Fruit fly (Drosophila melanogaster) whole organism, embryonic: ENCODE data around the gene nerfin-2.

Experiments
- Bdp1 ChIP-seq: fragments of 200-800 bp; sonication (Bioruptor generic); optimal IDR thresholded peaks from 3 replicates; lab custom pipeline; 2016; ENCODE audit warnings: missing biosample characterization, missing genetic modification characterization
- CG10462 ChIP-seq: fragments of 200-800 bp; sonication (Bioruptor generic); optimal IDR thresholded peaks from 2 replicates; lab custom pipeline; 2016; ENCODE audit warnings: missing biosample characterization, missing genetic modification characterization
- CG10654 ChIP-seq: fragments of 200-800 bp; sonication (Bioruptor generic); optimal IDR thresholded peaks from 2 replicates; lab custom pipeline; 2016; ENCODE audit warnings: missing biosample characterization, missing genetic modification characterization
- CG11093 ChIP-seq: fragments of 200-800 bp; sonication (Bioruptor generic); IDR thresholded peaks from 3 replicates; pipeline ENCODE4 v1.3.6; 2022; ENCODE audit warnings: missing biosample characterization, missing genetic modification characterization
- CG12071 ChIP-seq: fragments of 200-800 bp; sonication (Bioruptor generic); optimal IDR thresholded peaks from 3 replicates; lab custom pipeline; 2018; ENCODE audit warnings: missing biosample characterization, mild to moderate bottlenecking, missing genetic modification characterization
- CG12659 ChIP-seq: fragments of 200-800 bp; sonication (Bioruptor generic); optimal IDR thresholded peaks from 3 replicates; lab custom pipeline; 2017; ENCODE audit warnings: mild to moderate bottlenecking, missing biosample characterization, missing genetic modification reagents, missing genetic modification characterization
- CG17361 ChIP-seq: fragments of 200-800 bp; sonication (Bioruptor generic); IDR thresholded peaks from 3 replicates; pipeline ENCODE4 v1.3.6; 2022; ENCODE audit warnings: missing biosample characterization, missing genetic modification characterization
- CG2120 ChIP-seq: fragments of 200-800 bp; sonication (Bioruptor generic); optimal IDR thresholded peaks from 3 replicates; lab custom pipeline; 2016; ENCODE audit warnings: missing biosample characterization, missing genetic modification characterization
- CG2199 ChIP-seq: fragments of 200-800 bp; sonication (Bioruptor generic); IDR thresholded peaks from 3 replicates; pipeline ENCODE4 v1.3.6; 2022; ENCODE audit warnings: missing biosample characterization, missing genetic modification characterization
- CG2678 ChIP-seq: fragments of 200-800 bp; sonication (Bioruptor generic); optimal IDR thresholded peaks from 3 replicates; lab custom pipeline; 2019; ENCODE audit warnings: missing biosample characterization, mild to moderate bottlenecking, missing genetic modification characterization, moderate library complexity
- CG2889 ChIP-seq: fragments of 200-800 bp; sonication (Bioruptor generic); IDR thresholded peaks from 3 replicates; pipeline ENCODE4 v1.3.6; 2022; ENCODE audit warnings: missing biosample characterization, missing genetic modification characterization
- CG3065 ChIP-seq: fragments of 200-800 bp; sonication (Bioruptor generic); optimal IDR thresholded peaks from 2 replicates; lab custom pipeline; 2016; ENCODE audit warnings: missing biosample characterization, missing genetic modification characterization
- CG31224 ChIP-seq: fragments of 200-800 bp; sonication (Bioruptor generic); IDR thresholded peaks from 2 replicates; pipeline ENCODE4 v1.3.6; 2022; ENCODE audit warnings: missing biosample characterization, missing genetic modification characterization
- CG4617 ChIP-seq: fragments of 200-800 bp; sonication (Bioruptor generic); optimal IDR thresholded peaks from 3 replicates; lab custom pipeline; 2016; ENCODE audit warnings: missing biosample characterization, missing genetic modification characterization, borderline replicate concordance
- CG7372 ChIP-seq: fragments of 200-800 bp; sonication (Bioruptor generic); IDR thresholded peaks from 2 replicates; pipeline ENCODE4 v1.3.6; 2022; ENCODE audit warnings: missing biosample characterization, missing genetic modification characterization
- CG7556 ChIP-seq: fragments of 200-800 bp; sonication (Bioruptor generic); optimal IDR thresholded peaks from 2 replicates; lab custom pipeline; 2017; ENCODE audit warnings: missing biosample characterization, mild to moderate bottlenecking, missing genetic modification characterization
- CG7839 ChIP-seq: fragments of 200-800 bp; sonication (Bioruptor generic); optimal IDR thresholded peaks from 3 replicates; lab custom pipeline; 2018; ENCODE audit warnings: missing biosample characterization, mild to moderate bottlenecking, missing genetic modification characterization, moderate library complexity
- CG8290 ChIP-seq, 3 experiments: fragments of 200-800 bp; sonication (Bioruptor generic); optimal IDR thresholded peaks; 2 replicates each; lab custom pipeline; 2016 to 2019; ENCODE audit warnings: missing biosample characterization in 3 of 3, missing genetic modification characterization in 3 of 3, mild to moderate bottlenecking in 2 of 3, moderate library complexity in 1 of 3
- CG8359 ChIP-seq: fragments of 200-800 bp; sonication (Bioruptor generic); optimal IDR thresholded peaks from 2 replicates; lab custom pipeline; 2017; ENCODE audit warnings: missing biosample characterization, mild to moderate bottlenecking, missing genetic modification characterization, borderline replicate concordance
- CG8478 ChIP-seq: fragments of >200 bp; optimal IDR thresholded peaks from 2 replicates; lab custom pipeline; 2018
- CG9876 ChIP-seq: fragments of 200-800 bp; sonication (Bioruptor generic); optimal IDR thresholded peaks from 2 replicates; lab custom pipeline; 2016; ENCODE audit warnings: missing biosample characterization, missing genetic modification characterization
- Dbx ChIP-seq: fragments of 200-800 bp; sonication (Bioruptor generic); IDR thresholded peaks from 3 replicates; pipeline ENCODE4 v1.3.6; 2022; ENCODE audit warnings: missing biosample characterization, missing genetic modification characterization
- Dip3 ChIP-seq: fragments of 200-800 bp; sonication (Bioruptor generic); optimal IDR thresholded peaks from 3 replicates; lab custom pipeline; 2016; ENCODE audit warnings: missing biosample characterization, missing genetic modification characterization
- GATAe ChIP-seq: fragments of 200-800 bp; sonication (Bioruptor generic); conservative IDR thresholded peaks from 2 replicates; pipeline ENCODE4 v1.3.6; 2022; ENCODE audit warnings: missing biosample characterization, missing genetic modification characterization
- HLH54F ChIP-seq: fragments of 200-800 bp; sonication (Bioruptor generic); optimal IDR thresholded peaks from 3 replicates; lab custom pipeline; 2016; ENCODE audit warnings: missing biosample characterization, missing genetic modification characterization
- Hey ChIP-seq: fragments of 200-800 bp; sonication (Bioruptor generic); optimal IDR thresholded peaks from 3 replicates; lab custom pipeline; 2018; ENCODE audit warnings: missing biosample characterization, mild to moderate bottlenecking, missing genetic modification characterization
- HmgD ChIP-seq: fragments of 200-800 bp; sonication (Bioruptor generic); optimal IDR thresholded peaks from 3 replicates; lab custom pipeline; 2016; ENCODE audit warnings: missing biosample characterization, missing genetic modification characterization
- Hr3 ChIP-seq: fragments of 200-800 bp; sonication (Bioruptor generic); optimal IDR thresholded peaks from 3 replicates; lab custom pipeline; 2016; ENCODE audit warnings: missing biosample characterization, missing genetic modification characterization
- MBD-R2 ChIP-seq: fragments of 200-800 bp; sonication (Bioruptor generic); IDR thresholded peaks from 2 replicates; pipeline ENCODE4 v1.3.6; 2022; ENCODE audit warnings: missing biosample characterization, missing genetic modification characterization
- Mrtf ChIP-seq: fragments of 200-800 bp; sonication (Bioruptor generic); IDR thresholded peaks from 3 replicates; pipeline ENCODE4 v1.3.6; 2022; ENCODE audit warnings: missing biosample characterization, missing genetic modification characterization
- Nf-YC ChIP-seq: fragments of 200-800 bp; optimal IDR thresholded peaks from 3 replicates; lab custom pipeline; 2019; ENCODE audit warnings: missing biosample characterization, mild to moderate bottlenecking, missing genetic modification characterization, moderate library complexity
- Opbp ChIP-seq: fragments of 200-800 bp; sonication (Bioruptor generic); IDR thresholded peaks from 3 replicates; pipeline ENCODE4 v1.3.6; 2022; ENCODE audit warnings: missing biosample characterization, missing genetic modification characterization; ENCODE audit not compliant: partially characterized antibody
- Sox102F ChIP-seq: fragments of 200-800 bp; sonication (Bioruptor generic); optimal IDR thresholded peaks from 2 replicates; lab custom pipeline; 2018; ENCODE audit warnings: missing biosample characterization, mild to moderate bottlenecking, missing genetic modification characterization, moderate library complexity
- abd-A ChIP-seq: fragments of 200-800 bp; sonication (Bioruptor generic); optimal IDR thresholded peaks from 3 replicates; lab custom pipeline; 2019; ENCODE audit warnings: missing biosample characterization, mild to moderate bottlenecking, missing genetic modification characterization, moderate library complexity
- bsh ChIP-seq, 2 experiments: fragments of 200-800 bp; sonication (Bioruptor generic); optimal IDR thresholded peaks; 2 replicates each; lab custom pipeline; 2017 to 2018; ENCODE audit warnings: mild to moderate bottlenecking in 2 of 2, missing biosample characterization in 2 of 2, missing genetic modification characterization in 2 of 2, moderate library complexity in 1 of 2
- crol ChIP-seq: fragments of 200-800 bp; sonication (Bioruptor generic); IDR thresholded peaks from 2 replicates; pipeline ENCODE4 v1.3.6; 2022; ENCODE audit warnings: missing biosample characterization, missing genetic modification characterization
- da ChIP-seq: fragments of 200-800 bp; sonication (Bioruptor generic); optimal IDR thresholded peaks from 2 replicates; lab custom pipeline; 2016; ENCODE audit warnings: missing biosample characterization, missing genetic modification characterization
- dm ChIP-seq: fragments of 200-800 bp; sonication (Bioruptor generic); optimal IDR thresholded peaks from 3 replicates; lab custom pipeline; 2016; ENCODE audit warnings: missing biosample characterization, missing genetic modification characterization
- gem ChIP-seq: fragments of 200-800 bp; sonication (Bioruptor generic); optimal IDR thresholded peaks from 2 replicates; lab custom pipeline; 2019; ENCODE audit warnings: missing biosample characterization, mild to moderate bottlenecking, missing genetic modification characterization, moderate library complexity
- grn ChIP-seq: fragments of 200-800 bp; sonication (Bioruptor generic); optimal IDR thresholded peaks from 3 replicates; lab custom pipeline; 2017; ENCODE audit warnings: missing biosample characterization, missing genetic modification characterization
- maf-S ChIP-seq: fragments of 200-800 bp; sonication (Bioruptor generic); optimal IDR thresholded peaks from 2 replicates; lab custom pipeline; 2016; ENCODE audit warnings: missing biosample characterization, missing genetic modification characterization
- nmo ChIP-seq: fragments of 200-800 bp; sonication (Bioruptor generic); optimal IDR thresholded peaks from 2 replicates; lab custom pipeline; 2018; ENCODE audit warnings: missing biosample characterization, mild to moderate bottlenecking, missing genetic modification characterization, moderate library complexity
- peb ChIP-seq: fragments of 200-800 bp; sonication (Bioruptor generic); IDR thresholded peaks from 2 replicates; pipeline ENCODE4 v1.3.6; 2022; ENCODE audit warnings: missing biosample characterization, missing genetic modification characterization
- pzg ChIP-seq: fragments of 200-800 bp; sonication (Bioruptor generic); optimal IDR thresholded peaks from 3 replicates; lab custom pipeline; 2018; ENCODE audit warnings: missing biosample characterization, mild to moderate bottlenecking, missing genetic modification characterization, moderate library complexity
- sens ChIP-seq: fragments of 200-800 bp; sonication (Bioruptor generic); peaks from one replicate; lab custom pipeline; 2016; ENCODE audit warnings: missing biosample characterization, missing genetic modification characterization
- sens-2 ChIP-seq: fragments of 200-800 bp; sonication (Bioruptor generic); IDR thresholded peaks from 2 replicates; pipeline ENCODE4 v1.3.6; 2022; ENCODE audit warnings: missing biosample characterization, missing genetic modification characterization
- sima ChIP-seq: fragments of 200-800 bp; sonication (Bioruptor generic); optimal IDR thresholded peaks from 2 replicates; lab custom pipeline; 2016; ENCODE audit warnings: missing biosample characterization, missing genetic modification characterization
- slou ChIP-seq: fragments of 200-800 bp; sonication (Bioruptor generic); optimal IDR thresholded peaks from 3 replicates; lab custom pipeline; 2016; ENCODE audit warnings: missing biosample characterization, missing genetic modification characterization
- tna ChIP-seq: fragments of 200-800 bp; sonication (Bioruptor generic); IDR thresholded peaks from 2 replicates; pipeline ENCODE4 v1.3.6; 2022; ENCODE audit warnings: missing biosample characterization, missing genetic modification characterization; ENCODE audit not compliant: partially characterized antibody
- vvl ChIP-seq: fragments of 200-800 bp; sonication (Bioruptor generic); IDR thresholded peaks from 2 replicates; pipeline ENCODE4 v1.3.6; 2022; ENCODE audit warnings: missing biosample characterization, missing genetic modification characterization
- wdn ChIP-seq: fragments of 200-800 bp; sonication (Bioruptor generic); IDR thresholded peaks from 2 replicates; pipeline ENCODE4 v1.3.6; 2022; ENCODE audit warnings: missing biosample characterization, missing genetic modification characterization

The nerfin-2 gene

dm6 chr3R:10032951-10033720 is 37.8 kb upstream of the nerfin-2 start (continued):
- TF ChIP-seq sens (GFP tag; lab: Kevin White, UChicago) (peak; percentile 86), CG7839 (tag; lab: Kevin White, UChicago) (peak; percentile 24), sens-2 (no peak), CG2120 (GFP tag; lab: Kevin White, UChicago) (no peak), CG10654 (no peak), CG12071 (no peak), CG3065 (GFP tag; lab: Kevin White, UChicago) (no peak), tna (GFP tag; lab: Robert Waterston, UW) (no peak), CG2889 (GFP tag; lab: Robert Waterston, UW) (no peak), abd-A (tag; lab: Kevin White, UChicago) (no peak), CG7372 (GFP tag; lab: Robert Waterston, UW) (no peak), Dbx (GFP tag; lab: Robert Waterston, UW) (no peak), Sox102F (GFP tag; lab: Kevin White, UChicago) (peak; percentile 54), crol (GFP tag; lab: Robert Waterston, UW) (no peak), HmgD (no peak), MBD-R2 (GFP tag; lab: Robert Waterston, UW) (no peak), CG2678 (tag; lab: Kevin White, UChicago) (peak; percentile 58), gem (tag; lab: Kevin White, UChicago) (peak; percentile 35), CG31224 (GFP tag; lab: Robert Waterston, UW) (no peak), peb (GFP tag; lab: Robert Waterston, UW) (no peak), Bdp1 (GFP tag; lab: Kevin White, UChicago) (no peak), slou (GFP tag; lab: Kevin White, UChicago) (no peak), sima (no peak), Nf-YC (tag; lab: Kevin White, UChicago) (no peak), CG11093 (no peak), CG10462 (GFP tag; lab: Kevin White, UChicago) (no peak), CG12659 (peak; percentile 11), CG7556 (GFP tag; lab: Kevin White, UChicago) (peak; percentile 13), GATAe (GFP tag; lab: Robert Waterston, UW) (no peak), Mrtf (GFP tag; lab: Robert Waterston, UW) (no peak), vvl (GFP tag; lab: Robert Waterston, UW) (no peak), dm (GFP tag; lab: Kevin White, UChicago) (no peak), Opbp (GFP tag; lab: Robert Waterston, UW) (no peak), Hey (no peak), bsh (GFP tag; optimal IDR thresholded peaks at IDR 0.05; lab: Kevin White, UChicago) (peak in 1 of 2 experiments; percentile 17), da (no peak), wdn (GFP tag; lab: Robert Waterston, UW) (no peak), CG8478 (lab: Kevin White, UChicago) (no peak), Hr3 (no peak), CG4617 (GFP tag; lab: Kevin White, UChicago) (no peak), grn (GFP tag; lab: Kevin White, UChicago) (no peak), CG9876 (GFP tag; lab: Kevin White, UChicago) (no peak), maf-S (no peak), nmo (peak; percentile 44), CG17361 (GFP tag; lab: Robert Waterston, UW) (0 out of 3 replicates have a peak, but pooled peaks have one; percentile 37), CG8359 (GFP tag; lab: Kevin White, UChicago) (no peak), CG2199 (GFP tag; lab: Robert Waterston, UW) (no peak), pzg (GFP tag; lab: Kevin White, UChicago) (no peak), Dip3 (GFP tag; lab: Kevin White, UChicago) (no peak), CG8290 (GFP tag; optimal IDR thresholded peaks at IDR 0.05; lab: Kevin White, UChicago) (no peak), CG8290 (tag; optimal IDR thresholded peaks at IDR 0.05; lab: Kevin White, UChicago) (peak in 1 of 2 experiments; percentile 11), HLH54F (GFP tag; lab: Kevin White, UChicago) (no peak)
